Worm (Caenorhabditis elegans): ENCODE data around the gene rsu-1.
A peak's percentile ranks its signal among the peaks of the same experiment; 100 is the strongest.

The rsu-1 gene

DNA sequence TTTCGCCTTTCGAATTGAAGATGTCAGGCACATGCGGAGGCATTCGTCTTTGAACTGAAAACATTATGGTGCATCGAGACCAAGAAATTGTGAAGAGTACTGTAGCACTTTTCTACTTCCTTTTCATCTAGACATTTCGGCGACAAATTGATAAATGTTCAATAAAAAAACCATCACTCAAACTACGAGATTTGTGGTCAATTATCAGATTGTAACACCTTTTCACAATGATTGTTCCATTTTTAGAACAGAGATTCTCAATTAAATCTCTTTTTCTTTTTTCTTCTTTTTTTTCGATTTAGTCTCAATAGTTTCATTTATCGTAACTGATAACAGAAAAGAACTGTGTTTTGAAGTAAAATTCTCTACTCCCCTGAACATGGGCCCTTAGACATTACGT, 14.3 kb downstream of the rsu-1 start:
- TF ChIP-seq snpc-4 (tag; optimal IDR thresholded peaks at IDR 0.05), result no peak
- no peak for TF ChIP-seq sem-2 (GFP tag; optimal IDR thresholded peaks at IDR 0.05)
- no peak for TF ChIP-seq mls-2 (tag; optimal IDR thresholded peaks at IDR 0.05)
- no peak for TF ChIP-seq unc-120 (tag; optimal IDR thresholded peaks at IDR 0.05; ENCODE audit: poor library complexity, severe bottlenecking)
- TF ChIP-seq nhr-28 (tag; optimal IDR thresholded peaks at IDR 0.05), result no peak
- peak; percentile 61 for TF ChIP-seq zip-8 (tag; optimal IDR thresholded peaks at IDR 0.05)
- TF ChIP-seq nhr-2 (tag; optimal IDR thresholded peaks at IDR 0.05), result no peak
- TF ChIP-seq tbx-8 (GFP tag; optimal IDR thresholded peaks at IDR 0.05), result no peak

DNA sequence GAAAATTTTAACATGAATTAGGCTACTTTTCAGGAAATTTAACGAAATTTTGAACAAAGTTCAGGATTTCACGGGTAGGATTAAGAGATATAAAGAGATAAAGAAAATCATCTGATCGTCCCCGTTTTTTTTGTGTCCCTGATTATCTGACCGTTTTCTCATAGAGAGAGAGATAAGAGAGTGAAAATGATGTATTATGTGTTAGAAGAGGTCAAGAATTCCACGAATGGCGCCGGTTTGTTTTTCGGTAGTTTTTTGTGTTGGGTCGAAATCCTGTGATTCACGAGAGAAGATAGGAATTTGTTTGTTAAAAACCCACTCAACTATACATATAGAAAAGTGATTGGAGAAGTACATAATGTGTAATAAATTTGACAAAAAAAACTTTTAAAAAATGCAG, 15.3 kb downstream of the rsu-1 start:
- TF ChIP-seq tbx-8 (GFP tag; optimal IDR thresholded peaks at IDR 0.05) (no peak), lin-32 (GFP tag; optimal IDR thresholded peaks at IDR 0.05) (no peak), ztf-11 (tag; optimal IDR thresholded peaks at IDR 0.05) (no peak), lin-13 (tag; optimal IDR thresholded peaks at IDR 0.05) (no peak), bed-3 (GFP tag; optimal IDR thresholded peaks at IDR 0.05) (no peak), hlh-1 (tag; optimal IDR thresholded peaks at IDR 0.05) (no peak), elt-3 (tag; optimal IDR thresholded peaks at IDR 0.05) (no peak), nhr-237 (tag; optimal IDR thresholded peaks at IDR 0.05) (no peak), nhr-12 (tag; optimal IDR thresholded peaks at IDR 0.05) (no peak), ham-2 (GFP tag; optimal IDR thresholded peaks at IDR 0.05) (no peak), M03D4.4 (tag; optimal IDR thresholded peaks at IDR 0.05) (no peak), nhr-2 (tag; optimal IDR thresholded peaks at IDR 0.05) (no peak), nhr-28 (tag; optimal IDR thresholded peaks at IDR 0.05) (no peak), flh-1 (GFP tag; optimal IDR thresholded peaks at IDR 0.05) (no peak), unc-62 (GFP tag; optimal IDR thresholded peaks at IDR 0.05) (no peak), nhr-76 (tag; optimal IDR thresholded peaks at IDR 0.05) (no peak)

DNA sequence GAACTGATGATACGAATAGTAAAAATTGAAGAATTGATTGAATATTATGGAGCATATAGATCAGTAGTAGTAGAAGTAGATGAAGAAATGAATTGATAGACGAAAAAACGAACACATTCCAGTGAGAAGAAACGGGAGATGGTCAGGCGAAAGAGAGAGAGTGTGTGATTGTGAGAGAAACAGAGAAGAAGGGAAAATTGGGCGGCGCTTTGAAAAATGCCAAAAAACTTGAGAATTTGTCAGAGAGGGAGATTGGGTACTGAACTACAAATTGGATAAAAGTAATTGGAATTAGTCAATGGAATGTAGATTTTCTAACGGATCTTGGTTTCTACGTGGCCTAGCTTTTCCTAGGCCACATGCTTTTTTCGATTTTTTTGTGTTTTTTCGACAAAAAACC, 16.4 kb downstream of the rsu-1 start, which contains the start of gene C34C12.7:
Gene C34C12.7, minus strand, starts transcription at position 118 of the 400 bp plus-strand sequence.
- TF ChIP-seq zip-8 (tag; optimal IDR thresholded peaks at IDR 0.05) (no peak), cnd-1 (tag; optimal IDR thresholded peaks at IDR 0.05) (no peak)

DNA sequence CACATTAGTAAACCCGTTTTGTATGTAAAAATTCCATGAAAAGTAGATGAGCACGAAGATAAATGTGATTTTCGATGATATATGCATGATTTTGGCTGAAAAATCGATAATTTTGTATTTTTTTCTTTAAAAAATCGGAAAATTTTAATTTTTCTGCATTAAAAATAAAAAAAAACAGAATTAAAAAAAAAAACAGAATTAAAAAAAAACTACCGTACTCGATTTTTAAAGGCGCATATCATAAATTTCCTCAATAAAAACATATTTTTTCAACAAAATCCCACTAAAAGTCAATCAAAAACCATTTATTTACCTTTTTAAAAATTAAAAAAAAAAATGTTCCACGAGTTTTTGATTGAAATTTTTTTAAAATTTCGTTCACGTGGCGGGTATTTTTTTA, 21.3 kb downstream of the rsu-1 start, which contains the start of gene gly-14:
Gene gly-14, minus strand, starts transcription at position 101 of the 400 bp plus-strand sequence.
- TF ChIP-seq lin-13 (tag; optimal IDR thresholded peaks at IDR 0.05) (no peak), pha-4 (tag; optimal IDR thresholded peaks at IDR 0.05) (no peak), elt-3 (tag; optimal IDR thresholded peaks at IDR 0.05) (no peak), lin-32 (GFP tag; optimal IDR thresholded peaks at IDR 0.05) (no peak), unc-62 (GFP tag; optimal IDR thresholded peaks at IDR 0.05) (no peak), drap-1 (GFP tag; optimal IDR thresholded peaks at IDR 0.05) (no peak), sptf-1 (tag; optimal IDR thresholded peaks at IDR 0.05) (no peak), elt-1 (tag; optimal IDR thresholded peaks at IDR 0.05; ENCODE audit: borderline replicate concordance, insufficient read depth) (no peak), M03D4.4 (tag; optimal IDR thresholded peaks at IDR 0.05) (no peak), nhr-76 (tag; optimal IDR thresholded peaks at IDR 0.05) (no peak), lsy-2 (tag; optimal IDR thresholded peaks at IDR 0.05) (no peak), hlh-1 (tag; optimal IDR thresholded peaks at IDR 0.05) (no peak), nhr-28 (tag; optimal IDR thresholded peaks at IDR 0.05) (no peak), flh-1 (GFP tag; optimal IDR thresholded peaks at IDR 0.05) (no peak)

DNA sequence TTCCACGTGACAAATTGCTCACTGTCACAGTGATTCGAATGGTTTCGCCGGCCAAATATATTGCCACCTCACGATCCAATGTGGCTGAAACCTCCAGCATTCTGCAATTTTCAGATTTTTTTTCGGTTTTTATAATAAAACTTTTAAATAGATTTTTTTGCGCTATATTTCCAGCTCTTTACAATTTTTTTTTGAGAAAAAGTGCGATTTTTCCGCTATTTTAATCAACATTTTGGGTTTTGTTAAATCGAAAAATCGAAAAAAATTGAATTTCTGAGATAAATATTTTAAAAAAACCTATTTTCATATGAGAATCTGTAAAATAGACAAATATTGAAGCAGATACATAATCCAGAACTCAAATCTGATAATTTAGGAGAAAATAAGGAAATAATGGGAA, 27.2 kb downstream of the rsu-1 start, which contains the start of gene M01F1.9:
Gene M01F1.9, minus strand, starts transcription at position 101 of the 400 bp plus-strand sequence.
- no peak for TF ChIP-seq pha-4 (tag; optimal IDR thresholded peaks at IDR 0.05)

DNA sequence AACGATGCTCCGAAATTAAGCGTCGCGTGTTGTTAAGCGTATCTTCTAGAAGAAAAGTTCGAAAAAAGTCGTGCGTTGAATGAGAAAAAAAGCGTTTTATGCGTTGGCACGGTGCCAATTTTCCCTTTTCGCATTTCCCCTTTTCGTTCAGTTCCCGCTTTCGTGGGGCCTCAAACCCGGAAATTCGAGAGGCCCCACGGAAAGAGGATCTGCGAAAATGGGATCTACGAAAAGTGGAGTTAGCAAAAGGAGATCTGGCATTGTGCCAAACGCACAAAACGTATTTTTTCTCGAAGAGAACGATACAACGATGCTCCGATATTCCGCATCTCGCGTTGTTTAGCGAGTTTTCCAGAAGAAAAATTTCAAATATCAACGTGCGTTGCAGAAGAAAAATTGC, 28.0 kb downstream of the rsu-1 start:
- peak; percentile 100 for TF ChIP-seq tbx-8 (GFP tag; optimal IDR thresholded peaks at IDR 0.05)
- no peak for TF ChIP-seq mab-5 (tag; optimal IDR thresholded peaks at IDR 0.05)
- TF ChIP-seq nhr-28 (tag; optimal IDR thresholded peaks at IDR 0.05), result no peak
- peak; percentile 98 for TF ChIP-seq cnd-1 (tag; optimal IDR thresholded peaks at IDR 0.05)
- TF ChIP-seq sptf-1 (tag; optimal IDR thresholded peaks at IDR 0.05), result peak; percentile 97
- TF ChIP-seq ham-2 (GFP tag; optimal IDR thresholded peaks at IDR 0.05), result peak; percentile 85
- TF ChIP-seq bed-3 (GFP tag; optimal IDR thresholded peaks at IDR 0.05), result peak; percentile 94
- TF ChIP-seq drap-1 (GFP tag; optimal IDR thresholded peaks at IDR 0.05), result peak; percentile 95
- no peak for TF ChIP-seq lsy-2 (tag; optimal IDR thresholded peaks at IDR 0.05)
- TF ChIP-seq ces-1 (GFP tag; optimal IDR thresholded peaks at IDR 0.05), result peak; percentile 46
- peak; percentile 96 for TF ChIP-seq ceh-83 (GFP tag; optimal IDR thresholded peaks at IDR 0.05)
- TF ChIP-seq elt-3 (tag; optimal IDR thresholded peaks at IDR 0.05), result no peak
- no peak for TF ChIP-seq ceh-39 (tag; optimal IDR thresholded peaks at IDR 0.05)
- peak; percentile 69 for TF ChIP-seq flh-1 (GFP tag; optimal IDR thresholded peaks at IDR 0.05)
- TF ChIP-seq snpc-4 (tag; optimal IDR thresholded peaks at IDR 0.05), result no peak
- no peak for TF ChIP-seq pha-4 (tag; optimal IDR thresholded peaks at IDR 0.05)
- TF ChIP-seq mls-2 (tag; optimal IDR thresholded peaks at IDR 0.05), result peak; percentile 98
- TF ChIP-seq M03D4.4 (tag; optimal IDR thresholded peaks at IDR 0.05), result peak; percentile 92
- TF ChIP-seq ztf-11 (tag; optimal IDR thresholded peaks at IDR 0.05), result no peak
- peak; percentile 62 for TF ChIP-seq mep-1 (tag; optimal IDR thresholded peaks at IDR 0.05)
- TF ChIP-seq nhr-12 (tag; optimal IDR thresholded peaks at IDR 0.05), result no peak
- no peak for TF ChIP-seq blmp-1 (tag; optimal IDR thresholded peaks at IDR 0.05)
- peak; percentile 71 for TF ChIP-seq unc-120 (tag; optimal IDR thresholded peaks at IDR 0.05; ENCODE audit: poor library complexity, severe bottlenecking)
- peak; percentile 91 for TF ChIP-seq sem-2 (GFP tag; optimal IDR thresholded peaks at IDR 0.05)
- TF ChIP-seq lin-32 (GFP tag; optimal IDR thresholded peaks at IDR 0.05), result peak; percentile 97
- TF ChIP-seq lin-13 (tag; optimal IDR thresholded peaks at IDR 0.05), result peak; percentile 29
- TF ChIP-seq zip-8 (tag; optimal IDR thresholded peaks at IDR 0.05), result no peak
- TF ChIP-seq nhr-76 (tag; optimal IDR thresholded peaks at IDR 0.05), result no peak
- no peak for TF ChIP-seq unc-62 (GFP tag; optimal IDR thresholded peaks at IDR 0.05)
- no peak for TF ChIP-seq elt-1 (tag; optimal IDR thresholded peaks at IDR 0.05; ENCODE audit: borderline replicate concordance, insufficient read depth)
- peak; percentile 81 for TF ChIP-seq ceh-43 (GFP tag; optimal IDR thresholded peaks at IDR 0.05)
- no peak for TF ChIP-seq unc-39 (tag; optimal IDR thresholded peaks at IDR 0.05)
- no peak for TF ChIP-seq nhr-2 (tag; optimal IDR thresholded peaks at IDR 0.05)
